Worm (Caenorhabditis elegans): Measurements from ENCODE around the gene oig-3.

ce11 chrV:14729343-14729742 is at the start of gene oig-3:
- no peak for TF ChIP-seq lin-1 (GFP tag; IDR thresholded peaks at IDR 0.05)
- no peak for TF ChIP-seq pha-4 (GFP tag; IDR thresholded peaks at IDR 0.05)
- TF ChIP-seq pha-4 (tag; optimal IDR thresholded peaks at IDR 0.05), result no peak
- no peak for TF ChIP-seq ces-1 (GFP tag; optimal IDR thresholded peaks at IDR 0.05)
- TF ChIP-seq ZK546.5 (tag; optimal IDR thresholded peaks at IDR 0.05), result no peak
- TF ChIP-seq Y48G9A.11 (GFP tag; IDR thresholded peaks at IDR 0.05), result no peak
- TF ChIP-seq spr-3 (GFP tag; optimal IDR thresholded peaks at IDR 0.05), result no peak
- TF ChIP-seq ztf-11 (tag; optimal IDR thresholded peaks at IDR 0.05), result no peak
- no peak for TF ChIP-seq D1046.2 (GFP tag; IDR thresholded peaks at IDR 0.05)
- no peak for TF ChIP-seq fos-1 (tag; optimal IDR thresholded peaks at IDR 0.05)
- no peak for TF ChIP-seq dmd-6 (GFP tag; IDR thresholded peaks at IDR 0.05)
- no peak for TF ChIP-seq vab-7 (GFP tag; IDR thresholded peaks at IDR 0.05)
- no peak for TF ChIP-seq hmg-1.1 (GFP tag; IDR thresholded peaks at IDR 0.05)

All from whole organism, L4 larva.